Worm (Caenorhabditis elegans) whole organism, L3 larva: ENCODE measurements around the gene let-99.

ENCODE experiments used
- fos-1 ChIP-seq: fragments of 150-350 bp; optimal IDR thresholded peaks from 2 replicates; lab custom pipeline; 2014; ENCODE audit warnings: missing biosample characterization, missing genetic modification characterization
- mdl-1 ChIP-seq: fragments of 150-350 bp; optimal IDR thresholded peaks from 2 replicates; lab custom pipeline; 2014; ENCODE audit warnings: missing biosample characterization, missing genetic modification characterization
- nhr-237 ChIP-seq: fragments of 150-350 bp; optimal IDR thresholded peaks from 2 replicates; lab custom pipeline; 2014; ENCODE audit warnings: missing biosample characterization, missing genetic modification characterization
- nhr-76 ChIP-seq: fragments of 150-350 bp; sonication (generic microtip); optimal IDR thresholded peaks from 5 replicates; lab custom pipeline; 2014; ENCODE audit warnings: missing biosample characterization, missing genetic modification characterization

ce11 chrIV:12574265-12574664, 6.6 kb downstream of the let-99 start:
- TF ChIP-seq nhr-237 (tag; lab: Kevin White, UChicago), result no peak
- TF ChIP-seq mdl-1 (tag; lab: Kevin White, UChicago), result no peak
- TF ChIP-seq nhr-76 (tag; lab: Kevin White, UChicago), result no peak
- no peak for TF ChIP-seq fos-1 (tag; lab: Kevin White, UChicago)
